Worm (Caenorhabditis elegans) whole organism, L2 larva: ENCODE data around the gene C44H4.6.

Experiments
- C34F6.9 ChIP-seq: fragments of 150-350 bp; optimal IDR thresholded peaks from 2 replicates; lab custom pipeline; 2014; ENCODE audit warnings: missing biosample characterization, missing genetic modification characterization
- F13H6.1 ChIP-seq: sonication (generic microtip); optimal IDR thresholded peaks from 2 replicates; lab custom pipeline; 2016; ENCODE audit warnings: missing genetic modification characterization, missing compliant biosample characterization
- R02D3.7 ChIP-seq: fragments of 150-350 bp; optimal IDR thresholded peaks from 2 replicates; lab custom pipeline; 2014; ENCODE audit warnings: missing biosample characterization, missing genetic modification characterization
- Y55F3AM.14 ChIP-seq: fragments of 200-800 bp; sonication (Bioruptor generic); optimal IDR thresholded peaks from 2 replicates; lab custom pipeline; 2018; ENCODE audit warnings: mild to moderate bottlenecking, missing genetic modification characterization, missing compliant biosample characterization
- ZK546.5 ChIP-seq: sonication (generic microtip); optimal IDR thresholded peaks from 2 replicates; lab custom pipeline; 2017; ENCODE audit warnings: missing biosample characterization, missing genetic modification characterization
- alr-1 ChIP-seq: fragments of 150-350 bp; optimal IDR thresholded peaks from 2 replicates; lab custom pipeline; 2014; ENCODE audit warnings: missing biosample characterization, missing genetic modification characterization
- aly-2 ChIP-seq: fragments of 150-350 bp; optimal IDR thresholded peaks from 2 replicates; lab custom pipeline; 2014; ENCODE audit warnings: missing biosample characterization, missing genetic modification characterization
- ama-1 ChIP-seq: fragments of 150-350 bp; optimal IDR thresholded peaks from 2 replicates; lab custom pipeline; 2018; ENCODE audit warnings: inconsistent platforms
- blmp-1 ChIP-seq: sonication (generic microtip); optimal IDR thresholded peaks from 2 replicates; lab custom pipeline; 2017; ENCODE audit warnings: missing genetic modification characterization, mild to moderate bottlenecking, missing compliant biosample characterization, antibody characterized with exemption, moderate library complexity; ENCODE audit not compliant: insufficient read depth
- ceh-16 ChIP-seq: fragments of 150-350 bp; optimal IDR thresholded peaks from 2 replicates; lab custom pipeline; 2014; ENCODE audit warnings: missing biosample characterization, missing genetic modification characterization
- ceh-82 ChIP-seq: fragments of 150-350 bp; optimal IDR thresholded peaks from 2 replicates; lab custom pipeline; 2014; ENCODE audit warnings: missing biosample characterization, missing genetic modification characterization
- crh-2 ChIP-seq: sonication (generic microtip); optimal IDR thresholded peaks from 2 replicates; lab custom pipeline; 2017; ENCODE audit warnings: missing biosample characterization, missing genetic modification characterization
- egl-27 ChIP-seq: sonication (generic microtip); optimal IDR thresholded peaks from 3 replicates; lab custom pipeline; 2017; ENCODE audit warnings: missing biosample characterization, missing genetic modification reagents, missing genetic modification characterization
- elt-1 ChIP-seq: fragments of 150-350 bp; optimal IDR thresholded peaks from 2 replicates; lab custom pipeline; 2014; ENCODE audit warnings: missing biosample characterization, missing genetic modification characterization
- elt-3 ChIP-seq: sonication (generic microtip); optimal IDR thresholded peaks from 2 replicates; lab custom pipeline; 2017; ENCODE audit warnings: missing biosample characterization, missing genetic modification characterization
- fos-1 ChIP-seq: fragments of 150-350 bp; optimal IDR thresholded peaks from 2 replicates; lab custom pipeline; 2014; ENCODE audit warnings: missing biosample characterization, missing genetic modification characterization
- gmeb-1 ChIP-seq: fragments of 150-350 bp; optimal IDR thresholded peaks from 2 replicates; lab custom pipeline; 2014; ENCODE audit warnings: missing biosample characterization, missing genetic modification characterization
- lin-11 ChIP-seq: fragments of 150-350 bp; sonication (generic microtip); optimal IDR thresholded peaks from 2 replicates; lab custom pipeline; 2014; ENCODE audit warnings: missing biosample characterization, missing genetic modification characterization, inconsistent platforms, mixed read lengths
- lin-13 ChIP-seq: fragments of 150-350 bp; optimal IDR thresholded peaks from 2 replicates; lab custom pipeline; 2014; ENCODE audit warnings: missing biosample characterization, missing genetic modification reagents, missing genetic modification characterization
- lin-39 ChIP-seq: fragments of 150-350 bp; optimal IDR thresholded peaks from 2 replicates; lab custom pipeline; 2014; ENCODE audit warnings: missing biosample characterization, missing genetic modification reagents, missing genetic modification characterization
- lsy-2 ChIP-seq, 2 experiments: fragments of 150-350 bp in 1 of 2; sonication (generic microtip) in 1 of 2; optimal IDR thresholded peaks; 2 replicates each; lab custom pipeline; 2014 to 2017; ENCODE audit warnings: missing biosample characterization in 2 of 2, missing genetic modification characterization in 2 of 2
- mab-5 ChIP-seq: fragments of 150-350 bp; optimal IDR thresholded peaks from 2 replicates; lab custom pipeline; 2014; ENCODE audit warnings: missing biosample characterization, missing genetic modification characterization
- mbf-1 ChIP-seq: sonication (generic microtip); optimal IDR thresholded peaks from 2 replicates; lab custom pipeline; 2017; ENCODE audit warnings: missing biosample characterization, missing genetic modification characterization
- mdl-1 ChIP-seq, 2 experiments: fragments of 150-350 bp in 1 of 2; sonication (generic microtip) in 1 of 2; optimal IDR thresholded peaks; 2 replicates each; lab custom pipeline; 2017; ENCODE audit warnings: missing biosample characterization in 2 of 2, missing genetic modification characterization in 2 of 2
- nhr-10 ChIP-seq: sonication (generic microtip); optimal IDR thresholded peaks from 2 replicates; lab custom pipeline; 2017; ENCODE audit warnings: missing biosample characterization, missing genetic modification characterization
- nhr-11 ChIP-seq: fragments of 150-350 bp; optimal IDR thresholded peaks from 2 replicates; lab custom pipeline; 2014; ENCODE audit warnings: missing biosample characterization, missing genetic modification characterization
- nhr-12 ChIP-seq: fragments of 150-350 bp; optimal IDR thresholded peaks from 2 replicates; lab custom pipeline; 2014; ENCODE audit warnings: missing biosample characterization, missing genetic modification characterization
- nhr-129 ChIP-seq: fragments of 150-350 bp; optimal IDR thresholded peaks from 2 replicates; lab custom pipeline; 2014; ENCODE audit warnings: missing biosample characterization, missing genetic modification characterization
- nhr-21 ChIP-seq: fragments of 150-350 bp; optimal IDR thresholded peaks from 2 replicates; lab custom pipeline; 2014; ENCODE audit warnings: missing biosample characterization, missing genetic modification characterization
- nhr-23 ChIP-seq: fragments of 150-350 bp; optimal IDR thresholded peaks from 2 replicates; lab custom pipeline; 2014; ENCODE audit warnings: missing biosample characterization, missing genetic modification reagents, missing genetic modification characterization
- nhr-237 ChIP-seq: fragments of 150-350 bp; optimal IDR thresholded peaks from 2 replicates; lab custom pipeline; 2014; ENCODE audit warnings: missing biosample characterization, missing genetic modification characterization
- nhr-25 ChIP-seq: fragments of 150-350 bp; sonication (generic microtip); optimal IDR thresholded peaks from 3 replicates; lab custom pipeline; 2014; ENCODE audit warnings: missing biosample characterization, missing genetic modification characterization
- nhr-6 ChIP-seq: fragments of 150-350 bp; optimal IDR thresholded peaks from 2 replicates; lab custom pipeline; 2014; ENCODE audit warnings: missing biosample characterization, missing genetic modification characterization
- nhr-77 ChIP-seq: fragments of 150-350 bp; optimal IDR thresholded peaks from 2 replicates; lab custom pipeline; 2014; ENCODE audit warnings: missing biosample characterization, missing genetic modification characterization
- peb-1 ChIP-seq: fragments of 150-350 bp; optimal IDR thresholded peaks from 2 replicates; lab custom pipeline; 2014; ENCODE audit warnings: missing biosample characterization, missing genetic modification characterization
- sem-4 ChIP-seq: fragments of 150-350 bp; optimal IDR thresholded peaks from 2 replicates; lab custom pipeline; 2014; ENCODE audit warnings: missing biosample characterization, missing genetic modification reagents, missing genetic modification characterization
- skn-1 ChIP-seq: sonication (generic microtip); optimal IDR thresholded peaks from 2 replicates; lab custom pipeline; 2017; ENCODE audit warnings: missing biosample characterization, missing genetic modification characterization
- sma-3 ChIP-seq: sonication (generic microtip); optimal IDR thresholded peaks from 2 replicates; lab custom pipeline; 2016; ENCODE audit warnings: missing genetic modification reagents, missing genetic modification characterization, missing compliant biosample characterization
- sma-9 ChIP-seq, 2 experiments: fragments of 150-350 bp in 1 of 2; sonication (generic microtip) in 1 of 2; optimal IDR thresholded peaks; 2 replicates each; lab custom pipeline; 2014 to 2016; ENCODE audit warnings: missing genetic modification characterization in 2 of 2, mild to moderate bottlenecking in 1 of 2, missing biosample characterization in 1 of 2, missing compliant biosample characterization in 1 of 2, missing genetic modification reagents in 1 of 2, moderate library complexity in 1 of 2
- snpc-4 ChIP-seq: fragments of 150-350 bp; optimal IDR thresholded peaks from 2 replicates; lab custom pipeline; 2014; ENCODE audit warnings: missing biosample characterization, missing genetic modification characterization
- unc-39 ChIP-seq: fragments of 150-350 bp; optimal IDR thresholded peaks from 2 replicates; lab custom pipeline; 2014; ENCODE audit warnings: missing biosample characterization, missing genetic modification characterization
- unc-55 ChIP-seq: fragments of 150-350 bp; sonication (generic microtip); optimal IDR thresholded peaks from 3 replicates; lab custom pipeline; 2014; ENCODE audit warnings: missing biosample characterization, missing genetic modification reagents, missing genetic modification characterization
- unc-62 ChIP-seq: fragments of 150-350 bp; optimal IDR thresholded peaks from 2 replicates; lab custom pipeline; 2014; ENCODE audit warnings: missing biosample characterization, missing genetic modification reagents, missing genetic modification characterization
- zag-1 ChIP-seq: fragments of 150-350 bp; optimal IDR thresholded peaks from 2 replicates; lab custom pipeline; 2014; ENCODE audit warnings: missing biosample characterization, missing genetic modification characterization
- ztf-1 ChIP-seq: fragments of 200-800 bp; sonication (Bioruptor generic); conservative IDR thresholded peaks from 2 replicates; pipeline ENCODE4 v1.3.6; 2022; ENCODE audit warnings: missing genetic modification characterization, missing compliant biosample characterization
- ztf-11 ChIP-seq: sonication (generic microtip); optimal IDR thresholded peaks from 2 replicates; lab custom pipeline; 2017; ENCODE audit warnings: missing biosample characterization, missing genetic modification characterization

C44H4.6 gene

ce11 chrX:14577579-14578127 lies 21.5 kb downstream of the C44H4.6 start, which contains the start of gene let-4:
Gene let-4, plus strand, starts transcription at chrX:14577935.
- TF ChIP-seq ztf-11 (tag; lab: Kevin White, UChicago) (no peak), nhr-77 (no peak), aly-2 (tag; lab: Kevin White, UChicago) (no peak), ama-1 (lab: Kevin White, UChicago) (no peak), F13H6.1 (tag; lab: Kevin White, UChicago) (no peak), fos-1 (tag; lab: Kevin White, UChicago) (no peak), mdl-1 (tag; optimal IDR thresholded peaks at IDR 0.05; lab: Kevin White, UChicago) (no peak), ztf-1 (GFP tag; lab: Robert Waterston, UW) (no peak), nhr-10 (no peak), elt-3 (tag; lab: Kevin White, UChicago) (no peak), skn-1 (tag; lab: Kevin White, UChicago) (no peak), lin-13 (GFP tag; lab: Kevin White, UChicago) (no peak), unc-62 (GFP tag; lab: Kevin White, UChicago) (no peak)

- peak; percentile 79 for TF ChIP-seq sma-3 (GFP tag; lab: Kevin White, UChicago)
- TF ChIP-seq elt-3 (tag; lab: Kevin White, UChicago): no peak
- TF ChIP-seq nhr-23 (tag; lab: Kevin White, UChicago): peak; percentile 17
- no peak for TF ChIP-seq F13H6.1 (tag; lab: Kevin White, UChicago)
- no peak for TF ChIP-seq mdl-1 (tag; optimal IDR thresholded peaks at IDR 0.05; lab: Kevin White, UChicago)
- no peak for TF ChIP-seq ama-1 (lab: Kevin White, UChicago)
- TF ChIP-seq zag-1: no peak
- no peak for TF ChIP-seq unc-39 (tag; lab: Kevin White, UChicago)
- no peak for TF ChIP-seq ZK546.5 (tag; lab: Kevin White, UChicago)
- no peak for TF ChIP-seq lin-11 (tag; lab: Kevin White, UChicago)
- TF ChIP-seq crh-2: no peak
- TF ChIP-seq R02D3.7 (tag; lab: Kevin White, UChicago): no peak
- TF ChIP-seq ceh-16 (tag; lab: Kevin White, UChicago): peak; percentile 99
- no peak for TF ChIP-seq peb-1 (tag; lab: Kevin White, UChicago)
- peak; percentile 42 for TF ChIP-seq sem-4 (tag; lab: Kevin White, UChicago)
- no peak for TF ChIP-seq gmeb-1
- no peak for TF ChIP-seq Y55F3AM.14
- TF ChIP-seq nhr-11 (tag; lab: Kevin White, UChicago): no peak
- TF ChIP-seq nhr-237 (tag; lab: Kevin White, UChicago): no peak
- no peak for TF ChIP-seq unc-62 (GFP tag; lab: Kevin White, UChicago)
- no peak for TF ChIP-seq lin-13 (GFP tag; lab: Kevin White, UChicago)
- peak; percentile 45 for TF ChIP-seq nhr-21 (tag; lab: Kevin White, UChicago)
- TF ChIP-seq nhr-77: no peak
- peak; percentile 90 for TF ChIP-seq elt-1 (tag; lab: Kevin White, UChicago)
- TF ChIP-seq nhr-129: no peak
- peak; percentile 52 for TF ChIP-seq nhr-25 (tag; lab: Kevin White, UChicago)
- TF ChIP-seq lin-39 (tag; lab: Kevin White, UChicago): no peak
- TF ChIP-seq sma-9 (GFP tag; optimal IDR thresholded peaks at IDR 0.05; lab: Kevin White, UChicago): peak; percentile 87
- TF ChIP-seq sma-9 (tag; optimal IDR thresholded peaks at IDR 0.05; lab: Kevin White, UChicago): no peak
- TF ChIP-seq ceh-82: no peak
- TF ChIP-seq lsy-2 (tag; optimal IDR thresholded peaks at IDR 0.05; lab: Kevin White, UChicago): peak in 1 of 2 experiments; percentile 21
- no peak for TF ChIP-seq ztf-11 (tag; lab: Kevin White, UChicago)
- TF ChIP-seq mbf-1: no peak
- TF ChIP-seq C34F6.9 (tag; lab: Kevin White, UChicago): no peak
- TF ChIP-seq alr-1 (tag; lab: Kevin White, UChicago): no peak
- no peak for TF ChIP-seq skn-1 (tag; lab: Kevin White, UChicago)
- peak; percentile 79 for TF ChIP-seq fos-1 (tag; lab: Kevin White, UChicago)
- TF ChIP-seq snpc-4: no peak
- no peak for TF ChIP-seq nhr-10
- TF ChIP-seq nhr-6 (tag; lab: Kevin White, UChicago): no peak
- TF ChIP-seq mab-5 (tag; lab: Kevin White, UChicago): no peak
- TF ChIP-seq blmp-1 (tag; lab: Kevin White, UChicago): peak; percentile 86
- peak; percentile 71 for TF ChIP-seq egl-27 (tag; lab: Kevin White, UChicago)
- no peak for TF ChIP-seq unc-55
- TF ChIP-seq nhr-12 (tag; lab: Kevin White, UChicago): no peak
These were observed 23.2 kb downstream of the C44H4.6 start for ce11 chrX:14575920-14576319.
